Fruit fly (Drosophila melanogaster) Kc167 (cell line): ENCODE data around the gene CG6966.

Experiments
- Myc ChIP-seq: fragments of >200 bp; optimal IDR thresholded peaks from 2 replicates; lab custom pipeline; 2017; ENCODE audit warnings: missing external identifiers
- Sin3A ChIP-seq: fragments of >200 bp; optimal IDR thresholded peaks from 2 replicates; lab custom pipeline; 2018; ENCODE audit warnings: missing external identifiers
- h ChIP-seq: fragments of >200 bp; optimal IDR thresholded peaks from 3 replicates; lab custom pipeline; 2018; ENCODE audit warnings: missing external identifiers
- insv ChIP-seq: fragments of >200 bp; optimal IDR thresholded peaks from 3 replicates; lab custom pipeline; 2018; ENCODE audit warnings: missing external identifiers
- psq ChIP-seq: fragments of >200 bp; optimal IDR thresholded peaks from 2 replicates; lab custom pipeline; 2017; ENCODE audit warnings: missing external identifiers
- ttk ChIP-seq: sonication (Bioruptor generic); optimal IDR thresholded peaks from 2 replicates; lab custom pipeline; 2017; ENCODE audit warnings: missing external identifiers

Gene CG6966

dm6 chr3R:15095550-15096031 is at the start of gene CG6966:
Gene CG6966, minus strand, starts transcription at chr3R:15095631.
- TF ChIP-seq insv (lab: Kevin White, UChicago) (no peak), h (no peak), psq (lab: Kevin White, UChicago) (no peak), ttk (no peak), Myc (lab: Kevin White, UChicago) (no peak), Sin3A (no peak)

DNA sequence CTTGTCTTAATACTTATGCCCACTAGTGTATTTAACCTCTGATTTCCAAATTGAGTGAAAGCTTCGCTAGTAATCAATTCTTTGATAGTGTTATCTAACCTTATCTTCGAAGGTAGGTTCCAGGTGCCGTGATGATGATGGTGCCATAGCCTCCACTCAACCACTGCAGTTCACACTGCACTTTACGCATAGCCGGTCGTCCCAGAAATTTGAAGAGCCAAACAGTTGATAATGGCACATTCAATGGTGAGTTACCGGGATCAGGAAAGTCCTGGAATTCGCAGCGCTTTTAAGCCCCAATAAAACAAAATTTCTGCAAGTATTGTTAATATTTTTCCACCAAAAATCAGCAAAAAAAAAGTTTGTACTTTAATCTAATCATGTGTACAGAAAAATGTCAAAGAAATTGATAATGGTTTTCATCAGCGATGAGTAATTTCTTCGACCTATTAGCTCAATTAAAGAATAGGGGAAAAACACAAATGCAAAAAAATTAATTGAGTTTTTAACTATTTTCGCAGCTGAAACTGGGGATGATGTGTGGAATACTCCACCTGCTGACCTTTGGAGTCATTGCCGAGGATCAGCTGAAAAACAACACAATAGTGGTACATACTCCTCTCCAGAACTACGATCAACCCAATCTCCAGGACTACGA is 44.5 kb upstream of the CG6966 start, which contains the start of gene CG3987:
Gene CG3987, plus strand, starts transcription at position 143 of the 658 bp plus-strand sequence.
- TF ChIP-seq psq (lab: Kevin White, UChicago) (no peak), Sin3A (no peak), Myc (lab: Kevin White, UChicago) (no peak), ttk (no peak), h (no peak), insv (lab: Kevin White, UChicago) (no peak)

- no peak for TF ChIP-seq h
- no peak for TF ChIP-seq ttk
- TF ChIP-seq psq (lab: Kevin White, UChicago), result no peak
- no peak for TF ChIP-seq Myc (lab: Kevin White, UChicago)
- no peak for TF ChIP-seq Sin3A
- TF ChIP-seq insv (lab: Kevin White, UChicago), result no peak
Observed at dm6 chr3R:15139010-15139815, 43.8 kb upstream of the CG6966 start.

DNA sequence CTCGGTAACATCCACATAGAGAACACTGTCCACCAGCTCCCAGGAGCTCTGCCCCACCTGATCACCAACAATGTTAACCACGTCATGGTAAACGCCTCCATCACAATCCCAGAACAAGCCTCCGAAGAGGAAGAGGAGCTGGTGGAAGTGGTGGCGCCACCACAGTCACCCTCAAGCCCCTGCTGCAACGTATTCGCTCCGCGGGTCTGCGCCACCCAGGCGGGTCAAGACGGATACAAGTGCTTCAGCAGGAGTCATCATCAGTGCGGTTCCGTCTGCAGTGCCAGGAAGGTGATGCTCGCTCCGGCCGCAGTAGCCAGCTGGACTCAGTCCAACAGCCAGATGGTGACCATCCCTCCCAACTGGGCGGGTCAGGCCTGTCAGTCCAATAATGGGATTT is 42.8 kb upstream of the CG6966 start:
- TF ChIP-seq ttk (no peak), insv (lab: Kevin White, UChicago) (no peak), Sin3A (no peak), h (no peak), Myc (lab: Kevin White, UChicago) (no peak), psq (lab: Kevin White, UChicago) (no peak)

dm6 chr3R:15136846-15137245 is 41.4 kb upstream of the CG6966 start, which contains the start of the genes CG6912 and CG3984:
Gene CG6912, minus strand, starts transcription at chr3R:15137004.
Gene CG3984, plus strand, starts transcription at chr3R:15137148.
- TF ChIP-seq h (no peak), insv (lab: Kevin White, UChicago) (no peak), ttk (no peak), Myc (lab: Kevin White, UChicago) (no peak), psq (lab: Kevin White, UChicago) (no peak), Sin3A (no peak)

DNA sequence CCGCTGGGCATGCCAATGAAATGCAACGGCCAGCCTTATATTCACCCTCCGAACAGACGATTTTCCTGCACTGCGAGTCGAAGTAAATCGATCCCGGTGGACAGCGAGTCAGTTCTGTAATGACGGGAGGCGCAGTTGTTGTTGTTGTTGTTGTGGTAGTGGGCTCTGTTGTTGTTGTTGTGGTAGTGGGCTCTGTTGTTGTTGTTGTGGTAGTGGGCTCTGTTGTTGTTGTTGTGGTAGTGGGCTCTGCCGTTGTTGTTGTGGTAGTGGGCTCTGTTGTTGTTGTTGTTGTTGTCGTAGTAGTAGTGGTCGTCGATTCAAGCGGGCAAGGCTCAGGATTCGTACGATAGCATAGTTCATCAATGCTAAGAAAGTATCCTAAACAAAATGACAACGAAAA is 40.6 kb upstream of the CG6966 start:
- no peak for TF ChIP-seq Sin3A
- no peak for TF ChIP-seq insv (lab: Kevin White, UChicago)
- TF ChIP-seq psq (lab: Kevin White, UChicago), result no peak
- TF ChIP-seq Myc (lab: Kevin White, UChicago), result no peak
- TF ChIP-seq ttk, result no peak

dm6 chr3R:15131677-15132076 is 36.2 kb upstream of the CG6966 start, which contains the start of gene CG42788:
Gene CG42788, minus strand, starts transcription at chr3R:15131926.
- TF ChIP-seq h (no peak), ttk (no peak), insv (lab: Kevin White, UChicago) (no peak), Sin3A (no peak), Myc (lab: Kevin White, UChicago) (no peak), psq (lab: Kevin White, UChicago) (no peak)

DNA sequence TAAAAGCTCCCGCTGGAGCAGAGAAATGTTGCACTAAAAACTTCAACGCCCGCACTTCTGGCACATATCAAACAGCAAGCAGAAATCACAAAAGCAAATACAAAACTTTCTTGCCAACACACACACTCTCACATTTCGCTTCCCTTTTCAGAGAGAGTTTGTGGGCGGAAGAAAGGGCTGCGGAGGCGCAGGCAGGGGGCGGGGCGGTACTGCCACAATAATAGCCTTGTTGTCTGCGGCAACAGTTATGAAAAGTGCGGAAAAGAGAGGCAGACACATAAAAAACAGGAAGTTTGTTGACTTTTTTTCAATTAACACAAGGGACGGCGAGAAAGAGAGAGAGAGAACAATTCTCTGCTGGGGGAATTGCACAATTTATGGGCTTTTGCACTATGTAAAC is 35.4 kb upstream of the CG6966 start:
- TF ChIP-seq psq (lab: Kevin White, UChicago) (no peak), Myc (lab: Kevin White, UChicago) (no peak), h (no peak), insv (lab: Kevin White, UChicago) (no peak), ttk (no peak), Sin3A (no peak)

dm6 chr3R:15129998-15130397 is 34.6 kb upstream of the CG6966 start:
- TF ChIP-seq h (no peak), ttk (no peak), Sin3A (no peak), insv (lab: Kevin White, UChicago) (no peak), Myc (lab: Kevin White, UChicago) (no peak), psq (lab: Kevin White, UChicago) (no peak)

dm6 chr3R:15128646-15129429 is 33.4 kb upstream of the CG6966 start:
- TF ChIP-seq Sin3A (no peak), psq (lab: Kevin White, UChicago) (no peak), insv (lab: Kevin White, UChicago) (no peak), h (no peak), Myc (lab: Kevin White, UChicago) (no peak), ttk (no peak)

DNA sequence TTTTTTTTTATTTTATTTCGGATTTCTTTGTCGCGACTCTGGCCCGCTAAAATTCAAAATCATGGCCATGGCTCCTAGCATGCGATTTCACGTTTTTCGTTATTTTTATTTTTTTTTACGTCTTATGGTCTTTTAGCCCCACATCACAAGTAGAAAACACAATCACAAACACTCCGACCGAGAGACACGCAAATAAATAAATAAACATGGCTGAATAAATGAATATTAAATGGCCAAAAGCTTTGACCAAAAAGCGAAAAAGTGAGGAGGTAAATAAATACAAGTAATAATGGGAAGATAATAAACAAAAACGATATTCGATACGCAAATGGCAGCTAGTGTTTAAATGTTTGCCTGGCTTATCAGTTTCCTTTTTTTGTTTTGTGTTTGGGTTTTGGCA is 32.6 kb upstream of the CG6966 start:
- TF ChIP-seq psq (lab: Kevin White, UChicago), result no peak
- no peak for TF ChIP-seq Sin3A
- TF ChIP-seq insv (lab: Kevin White, UChicago), result no peak
- no peak for TF ChIP-seq Myc (lab: Kevin White, UChicago)
- no peak for TF ChIP-seq h

dm6 chr3R:15125796-15126195 is 30.4 kb upstream of the CG6966 start:
- TF ChIP-seq psq (lab: Kevin White, UChicago), result no peak
- TF ChIP-seq ttk, result no peak
- TF ChIP-seq Sin3A, result no peak
- no peak for TF ChIP-seq insv (lab: Kevin White, UChicago)
- no peak for TF ChIP-seq Myc (lab: Kevin White, UChicago)
- no peak for TF ChIP-seq h
